Fruit fly (Drosophila melanogaster) whole organism, embryonic: ENCODE data around the gene CG14367.

Experiments
- CG10462 ChIP-seq: fragments of 200-800 bp; sonication (Bioruptor generic); optimal IDR thresholded peaks from 2 replicates; lab custom pipeline; 2016; ENCODE audit warnings: missing biosample characterization, missing genetic modification characterization
- CG11085 ChIP-seq: fragments of 200-800 bp; sonication (Bioruptor generic); IDR thresholded peaks from 2 replicates; pipeline ENCODE4 v1.3.6; 2022; ENCODE audit warnings: missing biosample characterization, missing genetic modification characterization
- CG12071 ChIP-seq: fragments of 200-800 bp; sonication (Bioruptor generic); optimal IDR thresholded peaks from 3 replicates; lab custom pipeline; 2018; ENCODE audit warnings: missing biosample characterization, mild to moderate bottlenecking, missing genetic modification characterization
- CG12155 ChIP-seq: fragments of 200-800 bp; sonication (Bioruptor generic); optimal IDR thresholded peaks from 3 replicates; lab custom pipeline; 2016; ENCODE audit warnings: missing biosample characterization, missing genetic modification characterization
- CG12391 ChIP-seq: fragments of 200-800 bp; sonication (Bioruptor generic); optimal IDR thresholded peaks from 3 replicates; lab custom pipeline; 2018; ENCODE audit warnings: missing biosample characterization, mild to moderate bottlenecking, missing genetic modification characterization, moderate library complexity
- CG15514 ChIP-seq: fragments of 200-800 bp; sonication (Bioruptor generic); optimal IDR thresholded peaks from 3 replicates; lab custom pipeline; 2017; ENCODE audit warnings: missing biosample characterization, missing genetic modification characterization, mild to moderate bottlenecking, moderate library complexity, missing genetic modification reagents
- CG16815 ChIP-seq: fragments of 200-800 bp; sonication (Bioruptor generic); optimal IDR thresholded peaks from 3 replicates; lab custom pipeline; 2017; ENCODE audit warnings: missing biosample characterization, mild to moderate bottlenecking, missing genetic modification characterization
- CG17328 ChIP-seq: fragments of 200-800 bp; sonication (Bioruptor generic); IDR thresholded peaks from 2 replicates; pipeline ENCODE4 v1.3.6; 2022; ENCODE audit warnings: missing biosample characterization, missing genetic modification characterization
- CG2712 ChIP-seq: fragments of 200-800 bp; optimal IDR thresholded peaks from 3 replicates; lab custom pipeline; 2019; ENCODE audit warnings: missing biosample characterization, mild to moderate bottlenecking, missing genetic modification characterization, moderate library complexity
- CG30403 ChIP-seq: fragments of 200-800 bp; sonication (Bioruptor generic); optimal IDR thresholded peaks from 3 replicates; lab custom pipeline; 2016; ENCODE audit warnings: missing biosample characterization, missing genetic modification characterization
- CG31441 ChIP-seq: fragments of 200-800 bp; sonication (Bioruptor generic); IDR thresholded peaks from 2 replicates; pipeline ENCODE4 v1.3.6; 2022; ENCODE audit warnings: missing biosample characterization, missing genetic modification characterization
- CG3281 ChIP-seq: fragments of 200-800 bp; sonication (Bioruptor generic); optimal IDR thresholded peaks from 3 replicates; lab custom pipeline; 2017; ENCODE audit warnings: missing biosample characterization, mild to moderate bottlenecking, missing genetic modification characterization
- CG6654 ChIP-seq: fragments of 200-800 bp; sonication (Bioruptor generic); optimal IDR thresholded peaks from 2 replicates; lab custom pipeline; 2017; ENCODE audit warnings: missing biosample characterization, mild to moderate bottlenecking, missing genetic modification characterization
- CG6791 ChIP-seq: fragments of 200-800 bp; sonication (Bioruptor generic); IDR thresholded peaks from 3 replicates; pipeline ENCODE4 v1.3.6; 2022; ENCODE audit warnings: missing biosample characterization, missing genetic modification characterization; ENCODE audit not compliant: partially characterized antibody
- CG7786 ChIP-seq: fragments of 200-800 bp; sonication (Bioruptor generic); optimal IDR thresholded peaks from 2 replicates; lab custom pipeline; 2016; ENCODE audit warnings: missing biosample characterization, missing genetic modification characterization
- CG7839 ChIP-seq: fragments of 200-800 bp; sonication (Bioruptor generic); optimal IDR thresholded peaks from 3 replicates; lab custom pipeline; 2018; ENCODE audit warnings: missing biosample characterization, mild to moderate bottlenecking, missing genetic modification characterization, moderate library complexity
- CG9215 ChIP-seq: fragments of 200-800 bp; sonication (Bioruptor generic); IDR thresholded peaks from 2 replicates; pipeline ENCODE4 v1.3.6; 2022; ENCODE audit warnings: missing biosample characterization, missing genetic modification characterization
- CTCF ChIP-seq: fragments of 200-800 bp; sonication (Bioruptor generic); optimal IDR thresholded peaks from 2 replicates; lab custom pipeline; 2017; ENCODE audit warnings: missing biosample characterization, mild to moderate bottlenecking, missing genetic modification characterization, moderate library complexity
- Camta ChIP-seq: fragments of 200-800 bp; sonication (Bioruptor generic); optimal IDR thresholded peaks from 2 replicates; lab custom pipeline; 2016; ENCODE audit warnings: missing biosample characterization, missing genetic modification characterization
- Dbx ChIP-seq: fragments of 200-800 bp; sonication (Bioruptor generic); IDR thresholded peaks from 3 replicates; pipeline ENCODE4 v1.3.6; 2022; ENCODE audit warnings: missing biosample characterization, missing genetic modification characterization
- Hr3 ChIP-seq: fragments of 200-800 bp; sonication (Bioruptor generic); optimal IDR thresholded peaks from 3 replicates; lab custom pipeline; 2016; ENCODE audit warnings: missing biosample characterization, missing genetic modification characterization
- Lhr ChIP-seq: fragments of 200-800 bp; sonication (Bioruptor generic); optimal IDR thresholded peaks from 3 replicates; lab custom pipeline; 2017; ENCODE audit warnings: mild to moderate bottlenecking, missing biosample characterization, missing genetic modification reagents, missing genetic modification characterization
- MTF-1 ChIP-seq: fragments of 200-800 bp; sonication (Bioruptor generic); optimal IDR thresholded peaks from 2 replicates; lab custom pipeline; 2018; ENCODE audit warnings: missing biosample characterization, mild to moderate bottlenecking, missing genetic modification characterization, borderline replicate concordance
- Ravus ChIP-seq: fragments of 200-800 bp; sonication (Bioruptor generic); IDR thresholded peaks from 2 replicates; pipeline ENCODE4 v1.3.6; 2022; ENCODE audit warnings: missing biosample characterization, missing genetic modification characterization
- Sry-β ChIP-seq: fragments of 200-800 bp; sonication (Bioruptor generic); optimal IDR thresholded peaks from 2 replicates; lab custom pipeline; 2018; ENCODE audit warnings: missing biosample characterization, mild to moderate bottlenecking, missing genetic modification characterization, moderate library complexity
- Sry-δ ChIP-seq: fragments of 200-800 bp; sonication (Bioruptor generic); optimal IDR thresholded peaks from 2 replicates; lab custom pipeline; 2016; ENCODE audit warnings: missing biosample characterization, missing genetic modification characterization
- Vsx1 ChIP-seq: fragments of 200-800 bp; sonication (Bioruptor generic); optimal IDR thresholded peaks from 2 replicates; lab custom pipeline; 2017; ENCODE audit warnings: missing biosample characterization, mild to moderate bottlenecking, missing genetic modification characterization, missing genetic modification reagents
- ac ChIP-seq: fragments of 200-800 bp; sonication (Bioruptor generic); optimal IDR thresholded peaks from 3 replicates; lab custom pipeline; 2017; ENCODE audit warnings: missing biosample characterization, mild to moderate bottlenecking, missing genetic modification characterization
- al ChIP-seq: fragments of 200-800 bp; sonication (Bioruptor generic); IDR thresholded peaks from 2 replicates; pipeline ENCODE4 v1.3.6; 2022; ENCODE audit warnings: missing biosample characterization, missing genetic modification characterization
- bigmax ChIP-seq: fragments of 200-800 bp; sonication (Bioruptor generic); optimal IDR thresholded peaks from 2 replicates; lab custom pipeline; 2018; ENCODE audit warnings: missing biosample characterization, mild to moderate bottlenecking, missing genetic modification characterization
- dmrt99B ChIP-seq: fragments of 200-800 bp; sonication (Bioruptor generic); optimal IDR thresholded peaks from 2 replicates; lab custom pipeline; 2018; ENCODE audit warnings: missing biosample characterization, mild to moderate bottlenecking, missing genetic modification characterization, moderate library complexity
- gce ChIP-seq: fragments of 200-800 bp; sonication (Bioruptor generic); IDR thresholded peaks from 3 replicates; pipeline ENCODE4 v1.3.6; 2022; ENCODE audit warnings: missing biosample characterization, missing genetic modification characterization
- gcm2 ChIP-seq: fragments of 200-800 bp; sonication (Bioruptor generic); optimal IDR thresholded peaks from 2 replicates; lab custom pipeline; 2016; ENCODE audit warnings: missing biosample characterization, missing genetic modification characterization
- gro ChIP-seq: fragments of 200-800 bp; sonication (Bioruptor generic); optimal IDR thresholded peaks from 2 replicates; lab custom pipeline; 2016; ENCODE audit warnings: missing biosample characterization, missing genetic modification characterization
- gsb-n ChIP-seq: fragments of 200-800 bp; sonication (Bioruptor generic); optimal IDR thresholded peaks from 3 replicates; lab custom pipeline; 2018; ENCODE audit warnings: missing biosample characterization, mild to moderate bottlenecking, missing genetic modification characterization
- insv ChIP-seq, 2 experiments: fragments of 200-800 bp; sonication (Bioruptor generic); optimal IDR thresholded peaks; 3 replicates each; lab custom pipeline; 2016 to 2018; ENCODE audit warnings: missing biosample characterization in 2 of 2, missing genetic modification characterization in 2 of 2
- kay ChIP-seq: fragments of 200-800 bp; sonication (Bioruptor generic); optimal IDR thresholded peaks from 2 replicates; lab custom pipeline; 2016; ENCODE audit warnings: missing biosample characterization, missing genetic modification characterization
- kni ChIP-seq: fragments of 200-800 bp; sonication (Bioruptor generic); optimal IDR thresholded peaks from 3 replicates; lab custom pipeline; 2017; ENCODE audit warnings: mild to moderate bottlenecking, missing biosample characterization, missing genetic modification reagents, missing genetic modification characterization
- mirr ChIP-seq: fragments of 200-800 bp; sonication (Bioruptor generic); optimal IDR thresholded peaks from 3 replicates; lab custom pipeline; 2018; ENCODE audit warnings: missing biosample characterization, mild to moderate bottlenecking, missing genetic modification characterization
- onecut ChIP-seq: fragments of 200-800 bp; sonication (Bioruptor generic); IDR thresholded peaks from 2 replicates; pipeline ENCODE4 v1.3.6; 2022; ENCODE audit warnings: missing biosample characterization, missing genetic modification characterization
- phol ChIP-seq: fragments of 200-800 bp; sonication (Bioruptor generic); optimal IDR thresholded peaks from 3 replicates; lab custom pipeline; 2018; ENCODE audit warnings: missing biosample characterization, mild to moderate bottlenecking, missing genetic modification characterization, moderate library complexity
- pnt ChIP-seq: fragments of 200-800 bp; sonication (Bioruptor generic); optimal IDR thresholded peaks from 3 replicates; lab custom pipeline; 2016; ENCODE audit warnings: missing biosample characterization, missing genetic modification characterization
- psq ChIP-seq: fragments of 200-800 bp; sonication (Bioruptor generic); optimal IDR thresholded peaks from 2 replicates; lab custom pipeline; 2017; ENCODE audit warnings: missing biosample characterization, missing genetic modification characterization
- pum ChIP-seq: fragments of 200-800 bp; sonication (Bioruptor generic); optimal IDR thresholded peaks from 2 replicates; lab custom pipeline; 2016; ENCODE audit warnings: missing biosample characterization, missing genetic modification characterization
- ro ChIP-seq: fragments of 200-800 bp; sonication (Bioruptor generic); IDR thresholded peaks from 2 replicates; pipeline ENCODE4 v1.3.6; 2022; ENCODE audit warnings: missing biosample characterization, missing genetic modification characterization
- sc ChIP-seq, 3 experiments: fragments of >200 bp in 2 of 3; fragments of 200-800 bp in 1 of 3; sonication (Bioruptor generic) in 1 of 3; optimal IDR thresholded peaks; 2 replicates in 2 of 3; 3 replicates in 1 of 3; lab custom pipeline; 2017; ENCODE audit warnings: mild to moderate bottlenecking in 1 of 3, missing biosample characterization in 1 of 3, missing genetic modification characterization in 1 of 3, missing genetic modification reagents in 1 of 3
- sens ChIP-seq: fragments of 200-800 bp; sonication (Bioruptor generic); peaks from one replicate; lab custom pipeline; 2016; ENCODE audit warnings: missing biosample characterization, missing genetic modification characterization
- toy ChIP-seq: fragments of 200-800 bp; sonication (Bioruptor generic); IDR thresholded peaks from 2 replicates; pipeline ENCODE4 v1.3.6; 2022; ENCODE audit warnings: missing biosample characterization, missing genetic modification characterization
- wdn ChIP-seq: fragments of 200-800 bp; sonication (Bioruptor generic); IDR thresholded peaks from 2 replicates; pipeline ENCODE4 v1.3.6; 2022; ENCODE audit warnings: missing biosample characterization, missing genetic modification characterization
- yki ChIP-seq: fragments of >200 bp; optimal IDR thresholded peaks from 3 replicates; lab custom pipeline; 2018

The CG14367 gene

dm6 chr3R:13660924-13661659, 32.8 kb upstream of the CG14367 start, which contains the start of gene B52 (continued):
- TF ChIP-seq Ravus (GFP tag; lab: Robert Waterston, UW) = no peak
- TF ChIP-seq CTCF (GFP tag; lab: Kevin White, UChicago) = no peak
- peak; percentile 31 for TF ChIP-seq gcm2 (GFP tag; lab: Kevin White, UChicago)
- no peak for TF ChIP-seq Sry-β
- peak; percentile 37 for TF ChIP-seq Camta
- peak; percentile 83 for TF ChIP-seq CG12071 (GFP tag; lab: Kevin White, UChicago)
- peak; percentile 86 for TF ChIP-seq kni
- no peak for TF ChIP-seq CG12155 (GFP tag; lab: Kevin White, UChicago)
- TF ChIP-seq CG12391 (tag; lab: Kevin White, UChicago) = peak; percentile 57
- peak; percentile 41 for TF ChIP-seq Lhr (GFP tag; lab: Kevin White, UChicago)
- TF ChIP-seq phol (tag; lab: Kevin White, UChicago) = peak; percentile 99
- no peak for TF ChIP-seq CG7839 (tag; lab: Kevin White, UChicago)
- no peak for TF ChIP-seq CG6654 (GFP tag; lab: Kevin White, UChicago)
- peak; percentile 51 for TF ChIP-seq bigmax
- peak in 1 of 2 experiments; percentile 38 for TF ChIP-seq insv (GFP tag; optimal IDR thresholded peaks at IDR 0.05; lab: Kevin White, UChicago)
- peak; percentile 70; the same call in 1 of the 3 replicates for TF ChIP-seq gce
- TF ChIP-seq CG9215 (GFP tag; lab: Robert Waterston, UW) = peak; percentile 39; the same call in 1 of the 2 replicates
- peak; percentile 42 for TF ChIP-seq CG2712 (tag; lab: Kevin White, UChicago)
- TF ChIP-seq CG15514 (GFP tag; lab: Kevin White, UChicago) = peak; percentile 70
- peak; percentile 34 for TF ChIP-seq pnt
- peak; percentile 60 for TF ChIP-seq Sry-δ (GFP tag; lab: Kevin White, UChicago)
- peak; percentile 39 for TF ChIP-seq gro
- peak; percentile 77 for TF ChIP-seq onecut (GFP tag; lab: Robert Waterston, UW)
- no peak for TF ChIP-seq ro (GFP tag; lab: Robert Waterston, UW)
- peak; percentile 57; the same call in 1 of the 2 replicates for TF ChIP-seq CG11085 (GFP tag; lab: Robert Waterston, UW)
- TF ChIP-seq al (GFP tag; lab: Robert Waterston, UW) = peak; percentile 53; the same call in 1 of the 2 replicates
- peak; percentile 55 for TF ChIP-seq CG17328 (GFP tag; lab: Robert Waterston, UW)
- TF ChIP-seq toy (GFP tag; lab: Robert Waterston, UW) = no peak
- peak; percentile 61 for TF ChIP-seq gsb-n
- no peak for TF ChIP-seq kay
- TF ChIP-seq Dbx (GFP tag; lab: Robert Waterston, UW) = peak; percentile 53; the same call in 2 of the 3 replicates
- TF ChIP-seq mirr (GFP tag; lab: Kevin White, UChicago) = peak; percentile 88
- TF ChIP-seq dmrt99B = no peak
- TF ChIP-seq CG3281 (GFP tag; lab: Kevin White, UChicago) = peak; percentile 81
- TF ChIP-seq wdn (GFP tag; lab: Robert Waterston, UW) = peak; percentile 56; the same call in 1 of the 2 replicates
- no peak for TF ChIP-seq psq
- no peak for TF ChIP-seq CG30403 (GFP tag; lab: Kevin White, UChicago)
- peak; percentile 76; the same call in 2 of the 3 replicates for TF ChIP-seq CG6791
- peak; percentile 62 for TF ChIP-seq Vsx1 (GFP tag; lab: Kevin White, UChicago)
- TF ChIP-seq sc (optimal IDR thresholded peaks at IDR 0.05; lab: Kevin White, UChicago) = no peak
- peak; percentile 23 for TF ChIP-seq sc (GFP tag; optimal IDR thresholded peaks at IDR 0.05; lab: Kevin White, UChicago)
- no peak for TF ChIP-seq CG10462
- TF ChIP-seq Hr3 (GFP tag; lab: Kevin White, UChicago) = peak; percentile 27
- TF ChIP-seq MTF-1 = peak; percentile 87
- TF ChIP-seq CG7786 (GFP tag; lab: Kevin White, UChicago) = peak; percentile 21
- TF ChIP-seq CG16815 (GFP tag; lab: Kevin White, UChicago) = no peak
- TF ChIP-seq pum (GFP tag; lab: Kevin White, UChicago) = no peak
- no peak for TF ChIP-seq yki
- no peak; the same call in none of the 2 replicates for TF ChIP-seq CG31441 (GFP tag; lab: Robert Waterston, UW)
- TF ChIP-seq sens (GFP tag; lab: Kevin White, UChicago) = peak; percentile 87
- TF ChIP-seq ac (GFP tag; lab: Kevin White, UChicago) = peak; percentile 28
